Worm (Caenorhabditis elegans) whole organism, mixed stage, embryonic: ENCODE results near the gene sir-2.3.

Experiments used
- nhr-12 ChIP-seq: fragments of 150-350 bp; optimal IDR thresholded peaks from 2 replicates; lab custom pipeline; 2014; ENCODE audit warnings: missing biosample characterization, missing genetic modification characterization
- snpc-4 ChIP-seq: fragments of 150-350 bp; optimal IDR thresholded peaks from 2 replicates; lab custom pipeline; 2014; ENCODE audit warnings: missing biosample characterization, missing genetic modification characterization

DNA sequence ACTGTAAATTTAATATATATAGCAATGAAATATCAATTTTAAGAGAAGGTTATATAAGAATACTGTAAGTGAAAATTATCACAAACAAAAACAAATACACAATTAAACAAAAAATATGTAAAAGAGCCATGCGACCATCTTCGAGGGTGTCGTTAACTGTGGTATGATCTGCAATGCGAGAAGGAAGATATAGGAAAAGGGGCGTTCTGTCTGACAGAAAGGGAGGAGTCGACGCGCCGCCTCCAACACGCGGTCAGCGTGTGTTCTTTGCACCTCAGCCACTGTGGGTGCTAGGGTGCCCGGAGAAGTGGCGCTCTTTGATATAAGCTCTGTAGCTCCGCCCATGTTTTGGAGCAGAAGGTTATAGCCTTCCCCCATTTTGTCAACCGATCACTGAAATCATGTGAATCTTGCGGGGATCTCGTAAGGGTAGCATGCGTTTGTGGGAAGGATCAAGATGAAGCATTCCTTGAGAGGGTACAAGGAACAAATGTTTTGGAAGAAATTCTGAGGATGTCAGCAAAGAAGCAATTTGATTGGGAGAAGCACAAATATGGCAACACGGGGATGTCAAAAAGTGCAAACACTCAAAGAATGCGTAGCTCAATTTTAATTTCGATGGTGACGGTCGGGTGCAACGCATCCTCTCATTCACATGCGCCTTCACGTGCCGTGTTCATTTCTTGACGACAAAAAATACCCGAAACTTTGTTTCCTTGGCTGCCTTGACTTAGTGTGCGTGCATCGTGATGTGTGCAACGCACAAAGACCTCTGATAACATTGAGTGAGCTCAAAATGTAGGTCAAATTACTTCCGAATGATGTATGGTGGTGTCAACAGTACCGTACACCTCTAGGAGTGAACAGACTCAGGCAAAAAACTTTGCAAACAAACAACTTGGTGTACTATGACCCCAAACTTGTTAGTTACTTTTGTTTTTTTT is 19.6 kb downstream of the sir-2.3 start, which contains the start of gene mxl-3:
- no peak for TF ChIP-seq nhr-12 (tag; lab: Kevin White, UChicago)
- no peak for TF ChIP-seq snpc-4 (tag; lab: Kevin White, UChicago)
